Fruit fly (Drosophila melanogaster): ENCODE measurements around the gene Ibf1.

Ibf1 gene

dm6 chr3R:9237268-9238091 is 21.3 kb upstream of the Ibf1 start, which contains the start of gene pum (continued):
- TF ChIP-seq ind (GFP tag; optimal IDR thresholded peaks at IDR 0.05), result peak; percentile 13
- no peak for TF ChIP-seq maf-S (GFP tag; optimal IDR thresholded peaks at IDR 0.05)
- peak; percentile 30; the same call in 1 of the 2 replicates for TF ChIP-seq HLH3B (GFP tag; IDR thresholded peaks at IDR 0.05)
- TF ChIP-seq lov (optimal IDR thresholded peaks at IDR 0.05), result no peak
- no peak for TF ChIP-seq lov (GFP tag; IDR thresholded peaks at IDR 0.05)
- peak; percentile 62 for TF ChIP-seq CG34376 (GFP tag; optimal IDR thresholded peaks at IDR 0.05)
- TF ChIP-seq tll (GFP tag; optimal IDR thresholded peaks at IDR 0.05), result no peak
- peak; percentile 39 for TF ChIP-seq CG15696 (tag; optimal IDR thresholded peaks at IDR 0.05)
- peak; percentile 27 for TF ChIP-seq Dek (tag; optimal IDR thresholded peaks at IDR 0.05)
- TF ChIP-seq sr (GFP tag; IDR thresholded peaks at IDR 0.05), result no peak
- no peak for TF ChIP-seq Stat92E (GFP tag; optimal IDR thresholded peaks at IDR 0.05)
- no peak for TF ChIP-seq tup (GFP tag; optimal IDR thresholded peaks at IDR 0.05)
- no peak for TF ChIP-seq CG4328 (GFP tag; optimal IDR thresholded peaks at IDR 0.05)
- peak; percentile 44 for TF ChIP-seq Max (GFP tag; optimal IDR thresholded peaks at IDR 0.05)
- no peak for TF ChIP-seq CG11398 (GFP tag; optimal IDR thresholded peaks at IDR 0.05)
- TF ChIP-seq otp (GFP tag; IDR thresholded peaks at IDR 0.05), result no peak
- no peak for TF ChIP-seq hth (optimal IDR thresholded peaks at IDR 0.05)
- TF ChIP-seq Sry-δ (GFP tag; optimal IDR thresholded peaks at IDR 0.05), result no peak
- peak; percentile 52; the same call in 1 of the 2 replicates for TF ChIP-seq ranshi (GFP tag; IDR thresholded peaks at IDR 0.05)
- no peak for TF ChIP-seq abd-A (tag; optimal IDR thresholded peaks at IDR 0.05)
- no peak for TF ChIP-seq ro (GFP tag; IDR thresholded peaks at IDR 0.05)
- TF ChIP-seq dysf (GFP tag; IDR thresholded peaks at IDR 0.05), result peak; percentile 47; the same call in 1 of the 3 replicates
- no peak for TF ChIP-seq mirr (GFP tag; optimal IDR thresholded peaks at IDR 0.05)
- no peak for TF ChIP-seq Dfd (GFP tag; optimal IDR thresholded peaks at IDR 0.05)
- TF ChIP-seq dmrt11E (tag; optimal IDR thresholded peaks at IDR 0.05), result peak; percentile 41
- TF ChIP-seq schlank (tag; optimal IDR thresholded peaks at IDR 0.05), result no peak
- TF ChIP-seq HmgD (GFP tag; optimal IDR thresholded peaks at IDR 0.05), result no peak
- TF ChIP-seq CG12942 (GFP tag; optimal IDR thresholded peaks at IDR 0.05), result no peak
- TF ChIP-seq Dp (GFP tag; optimal IDR thresholded peaks at IDR 0.05), result peak; percentile 65
- peak; percentile 41 for TF ChIP-seq esg (GFP tag; conservative IDR thresholded peaks at IDR 0.05)
- TF ChIP-seq CG11085 (GFP tag; IDR thresholded peaks at IDR 0.05), result 0 out of 2 replicates have a peak, but pooled peaks have one; percentile 6
- TF ChIP-seq CG6254 (GFP tag; optimal IDR thresholded peaks at IDR 0.05), result no peak
- no peak for TF ChIP-seq D (optimal IDR thresholded peaks at IDR 0.05)
- no peak for TF ChIP-seq D (GFP tag; optimal IDR thresholded peaks at IDR 0.05)
- TF ChIP-seq E2f1 (GFP tag; IDR thresholded peaks at IDR 0.05), result peak; percentile 38; the same call in 1 of the 2 replicates
- TF ChIP-seq tna (GFP tag; IDR thresholded peaks at IDR 0.05; ENCODE audit: partially characterized antibody), result no peak
- no peak for TF ChIP-seq CG1233 (GFP tag; optimal IDR thresholded peaks at IDR 0.05)
- no peak for TF ChIP-seq dan (GFP tag; IDR thresholded peaks at IDR 0.05)
- no peak for TF ChIP-seq CG13624 (GFP tag; optimal IDR thresholded peaks at IDR 0.05)
- no peak for TF ChIP-seq CG15601 (tag; optimal IDR thresholded peaks at IDR 0.05)
- no peak for TF ChIP-seq mam (GFP tag; optimal IDR thresholded peaks at IDR 0.05)
- no peak for TF ChIP-seq Asciz (GFP tag; optimal IDR thresholded peaks at IDR 0.05)
- TF ChIP-seq NC2α (GFP tag; optimal IDR thresholded peaks at IDR 0.05), result no peak
- TF ChIP-seq CG2129 (GFP tag; IDR thresholded peaks at IDR 0.05; ENCODE audit: partially characterized antibody), result no peak
- TF ChIP-seq croc (GFP tag; conservative IDR thresholded peaks at IDR 0.05), result no peak
- no peak for TF ChIP-seq chif (GFP tag; optimal IDR thresholded peaks at IDR 0.05)
- TF ChIP-seq sqz (GFP tag; optimal IDR thresholded peaks at IDR 0.05), result peak; percentile 95
- no peak for TF ChIP-seq Atf3 (GFP tag; optimal IDR thresholded peaks at IDR 0.05)
- no peak for TF ChIP-seq z (GFP tag; IDR thresholded peaks at IDR 0.05)
- TF ChIP-seq sim (GFP tag; IDR thresholded peaks at IDR 0.05), result no peak
